Fruit fly (Drosophila melanogaster) whole organism, wandering third instar larva: ENCODE data around the gene Caper.

Experiments used
- GATAd ChIP-seq: sonication (Bioruptor generic); optimal IDR thresholded peaks from 2 replicates; lab custom pipeline; 2016; ENCODE audit warnings: missing biosample characterization, missing genetic modification characterization
- HLH106 ChIP-seq: fragments of 200-800 bp; optimal IDR thresholded peaks from 3 replicates; lab custom pipeline; 2019; ENCODE audit warnings: missing biosample characterization, mild to moderate bottlenecking, missing genetic modification characterization, moderate library complexity
- Hr78 ChIP-seq: fragments of >200 bp; optimal IDR thresholded peaks from 2 replicates; lab custom pipeline; 2017; ENCODE audit warnings: missing biosample characterization, missing genetic modification characterization
- Myc ChIP-seq: fragments of >200 bp; optimal IDR thresholded peaks from 2 replicates; lab custom pipeline; 2017
- br ChIP-seq: fragments of 200-800 bp; sonication (Bioruptor generic); optimal IDR thresholded peaks from 2 replicates; lab custom pipeline; 2016; ENCODE audit warnings: missing biosample characterization, missing genetic modification characterization
- dl ChIP-seq, 2 experiments: fragments of 175-275, 200-275 bp in 1 of 2; fragments of 200-275 bp in 1 of 2; sonication (Bioruptor generic); optimal IDR thresholded peaks; lab custom pipeline; 2018; ENCODE audit warnings: mild to moderate bottlenecking in 2 of 2, missing biosample characterization in 2 of 2, missing genetic modification characterization in 2 of 2, moderate library complexity in 2 of 2; ENCODE audit not compliant: partially characterized antibody in 2 of 2, insufficient read depth in 1 of 2
- foxo ChIP-seq, 2 experiments: fragments of 200-800 bp; sonication (Bioruptor generic); optimal IDR thresholded peaks; 2 replicates in 1 of 2; 3 replicates in 1 of 2; lab custom pipeline; 2016 to 2017; ENCODE audit warnings: missing biosample characterization in 2 of 2, missing genetic modification characterization in 2 of 2
- h ChIP-seq: fragments of 200-800 bp; sonication (Bioruptor generic); optimal IDR thresholded peaks from 3 replicates; lab custom pipeline; 2016; ENCODE audit warnings: missing biosample characterization, mild to moderate bottlenecking, missing genetic modification characterization
- pan ChIP-seq: fragments of >200 bp; optimal IDR thresholded peaks from 2 replicates; lab custom pipeline; 2017

- TF ChIP-seq dl (GFP tag; optimal IDR thresholded peaks at IDR 0.05; lab: Kevin White, UChicago; ENCODE audit: insufficient read depth in 1 of 2, partially characterized antibody in 2 of 2) = no peak
- TF ChIP-seq GATAd (GFP tag; lab: Kevin White, UChicago) = no peak
- no peak for TF ChIP-seq br (GFP tag; lab: Kevin White, UChicago)
- no peak for TF ChIP-seq Hr78 (GFP tag; lab: Kevin White, UChicago)
- no peak for TF ChIP-seq h
- TF ChIP-seq Myc = no peak
- TF ChIP-seq pan (lab: Kevin White, UChicago) = no peak
- no peak for TF ChIP-seq HLH106 (tag; lab: Kevin White, UChicago)
- TF ChIP-seq foxo (GFP tag; optimal IDR thresholded peaks at IDR 0.05; lab: Kevin White, UChicago) = no peak
These were observed 20.6 kb upstream of the Caper start, which contains the start of gene CG43321 for dm6 chr2L:7011962-7012361.
